Worm (Caenorhabditis elegans) whole organism, L3 larva: Measurements from ENCODE around the gene F33G12.7.
A peak's percentile ranks its signal among the peaks of the same experiment; 100 is the strongest.

Experiments used
- R02D3.7 ChIP-seq: fragments of 150-350 bp; optimal IDR thresholded peaks from 2 replicates; lab custom pipeline; 2014; ENCODE audit warnings: missing biosample characterization, missing genetic modification characterization
- ZK546.5 ChIP-seq: sonication (generic microtip); optimal IDR thresholded peaks from 2 replicates; lab custom pipeline; 2017; ENCODE audit warnings: missing biosample characterization, missing genetic modification characterization
- aly-2 ChIP-seq: fragments of 150-350 bp; optimal IDR thresholded peaks from 2 replicates; lab custom pipeline; 2014; ENCODE audit warnings: missing biosample characterization, missing genetic modification characterization
- ama-1 ChIP-seq: fragments of 150-350 bp; optimal IDR thresholded peaks from 2 replicates; lab custom pipeline; 2018
- ceh-16 ChIP-seq: sonication (generic microtip); optimal IDR thresholded peaks from 2 replicates; lab custom pipeline; 2017; ENCODE audit warnings: missing biosample characterization, missing genetic modification characterization
- ceh-28 ChIP-seq: fragments of 150-350 bp; optimal IDR thresholded peaks from 2 replicates; lab custom pipeline; 2014; ENCODE audit warnings: missing biosample characterization, missing genetic modification reagents, missing genetic modification characterization
- ceh-82 ChIP-seq: fragments of 150-350 bp; optimal IDR thresholded peaks from 2 replicates; lab custom pipeline; 2014; ENCODE audit warnings: missing biosample characterization, missing genetic modification characterization
- ceh-9 ChIP-seq: sonication (generic microtip); optimal IDR thresholded peaks from 2 replicates; lab custom pipeline; 2018; ENCODE audit warnings: missing biosample characterization, missing genetic modification characterization
- egl-27 ChIP-seq: sonication (generic microtip); optimal IDR thresholded peaks from 4 replicates; lab custom pipeline; 2017; ENCODE audit warnings: missing biosample characterization, missing genetic modification reagents, missing genetic modification characterization
- egl-5 ChIP-seq: fragments of 150-350 bp; optimal IDR thresholded peaks from 2 replicates; lab custom pipeline; 2017; ENCODE audit warnings: missing biosample characterization, missing genetic modification reagents, missing genetic modification characterization, inconsistent platforms
- elt-2 ChIP-seq: sonication (generic microtip); optimal IDR thresholded peaks from 2 replicates; lab custom pipeline; 2016; ENCODE audit warnings: missing genetic modification reagents, mild to moderate bottlenecking, missing genetic modification characterization, missing compliant biosample characterization
- elt-3 ChIP-seq, 3 experiments: fragments of 150-350 bp in 1 of 3; sonication (generic microtip) in 2 of 3; optimal IDR thresholded peaks; 2 replicates in 2 of 3; 4 replicates in 1 of 3; lab custom pipeline; 2014 to 2017; ENCODE audit warnings: missing biosample characterization in 3 of 3, missing genetic modification characterization in 3 of 3
- eor-1 ChIP-seq, 2 experiments: fragments of 150-350 bp; optimal IDR thresholded peaks; 2 replicates each; lab custom pipeline; 2014 to 2018; ENCODE audit warnings: missing biosample characterization in 2 of 2, missing genetic modification characterization in 2 of 2
- fkh-10 ChIP-seq: sonication (generic microtip); optimal IDR thresholded peaks from 2 replicates; lab custom pipeline; 2017; ENCODE audit warnings: missing biosample characterization, missing genetic modification reagents, missing genetic modification characterization
- fos-1 ChIP-seq: fragments of 150-350 bp; optimal IDR thresholded peaks from 2 replicates; lab custom pipeline; 2014; ENCODE audit warnings: missing biosample characterization, missing genetic modification characterization
- hmg-11 ChIP-seq: sonication (generic microtip); optimal IDR thresholded peaks from 2 replicates; lab custom pipeline; 2016; ENCODE audit warnings: missing genetic modification characterization, missing compliant biosample characterization
- jun-1 ChIP-seq: fragments of 150-350 bp; optimal IDR thresholded peaks from 2 replicates; lab custom pipeline; 2014; ENCODE audit warnings: missing biosample characterization, missing genetic modification reagents, missing genetic modification characterization
- lin-39 ChIP-seq: fragments of 150-350 bp; optimal IDR thresholded peaks from 2 replicates; lab custom pipeline; 2018; ENCODE audit warnings: missing biosample characterization, missing genetic modification reagents, missing genetic modification characterization
- lsy-12 ChIP-seq: sonication (generic microtip); optimal IDR thresholded peaks from 2 replicates; lab custom pipeline; 2016; ENCODE audit warnings: mild to moderate bottlenecking, missing genetic modification characterization, missing compliant biosample characterization
- mdl-1 ChIP-seq: fragments of 150-350 bp; optimal IDR thresholded peaks from 2 replicates; lab custom pipeline; 2014; ENCODE audit warnings: missing biosample characterization, missing genetic modification characterization
- mml-1 ChIP-seq: fragments of 150-350 bp; sonication (generic microtip); optimal IDR thresholded peaks from 3 replicates; lab custom pipeline; 2014; ENCODE audit warnings: missing biosample characterization, missing genetic modification characterization
- nhr-11 ChIP-seq: fragments of 150-350 bp; optimal IDR thresholded peaks from 2 replicates; lab custom pipeline; 2014; ENCODE audit warnings: missing biosample characterization, missing genetic modification characterization
- nhr-12 ChIP-seq: fragments of 150-350 bp; optimal IDR thresholded peaks from 2 replicates; lab custom pipeline; 2014; ENCODE audit warnings: missing biosample characterization, missing genetic modification characterization
- nhr-23 ChIP-seq: fragments of 150-350 bp; optimal IDR thresholded peaks from 2 replicates; lab custom pipeline; 2014; ENCODE audit warnings: missing biosample characterization, missing genetic modification reagents, missing genetic modification characterization
- nhr-237 ChIP-seq: fragments of 150-350 bp; optimal IDR thresholded peaks from 2 replicates; lab custom pipeline; 2014; ENCODE audit warnings: missing biosample characterization, missing genetic modification characterization
- nhr-25 ChIP-seq: sonication (generic microtip); optimal IDR thresholded peaks from 2 replicates; lab custom pipeline; 2017; ENCODE audit warnings: missing biosample characterization, missing genetic modification characterization
- nhr-28 ChIP-seq: fragments of 150-350 bp; optimal IDR thresholded peaks from 2 replicates; lab custom pipeline; 2014; ENCODE audit warnings: missing biosample characterization, missing genetic modification characterization
- nhr-43 ChIP-seq: sonication (generic microtip); optimal IDR thresholded peaks from 2 replicates; lab custom pipeline; 2016; ENCODE audit warnings: mild to moderate bottlenecking, missing genetic modification characterization, missing compliant biosample characterization; ENCODE audit not compliant: poor library complexity, severe bottlenecking
- nhr-67 ChIP-seq: fragments of 150-350 bp; optimal IDR thresholded peaks from 2 replicates; lab custom pipeline; 2014; ENCODE audit warnings: missing biosample characterization, missing genetic modification characterization
- nhr-76 ChIP-seq: fragments of 150-350 bp; sonication (generic microtip); optimal IDR thresholded peaks from 5 replicates; lab custom pipeline; 2014; ENCODE audit warnings: missing biosample characterization, missing genetic modification characterization
- pha-4 ChIP-seq: fragments of 150-350 bp; optimal IDR thresholded peaks from 2 replicates; lab custom pipeline; 2014; ENCODE audit warnings: missing biosample characterization, missing genetic modification reagents, missing genetic modification characterization
- pqm-1 ChIP-seq: fragments of 150-350 bp; optimal IDR thresholded peaks from 2 replicates; lab custom pipeline; 2017; ENCODE audit warnings: missing biosample characterization, missing genetic modification characterization, inconsistent platforms
- sea-2 ChIP-seq: fragments of 150-350 bp; sonication (generic microtip); optimal IDR thresholded peaks from 4 replicates; lab custom pipeline; 2014; ENCODE audit warnings: missing biosample characterization, missing genetic modification reagents, missing genetic modification characterization
- snpc-4 ChIP-seq: fragments of 150-350 bp; optimal IDR thresholded peaks from 2 replicates; lab custom pipeline; 2014; ENCODE audit warnings: missing biosample characterization, missing genetic modification characterization
- tbx-2 ChIP-seq: sonication (generic microtip); optimal IDR thresholded peaks from 2 replicates; lab custom pipeline; 2016; ENCODE audit warnings: mild to moderate bottlenecking, missing genetic modification characterization, missing compliant biosample characterization
- unc-39 ChIP-seq: sonication (generic microtip); optimal IDR thresholded peaks from 4 replicates; lab custom pipeline; 2017; ENCODE audit warnings: missing biosample characterization, missing genetic modification characterization
- unc-62 ChIP-seq: fragments of 150-350 bp; sonication (generic microtip); optimal IDR thresholded peaks from 4 replicates; lab custom pipeline; 2014; ENCODE audit warnings: missing biosample characterization, missing genetic modification reagents, missing genetic modification characterization
- ztf-4 ChIP-seq: fragments of 150-350 bp; optimal IDR thresholded peaks from 2 replicates; lab custom pipeline; 2014; ENCODE audit warnings: missing biosample characterization, missing genetic modification characterization

The F33G12.7 gene

DNA sequence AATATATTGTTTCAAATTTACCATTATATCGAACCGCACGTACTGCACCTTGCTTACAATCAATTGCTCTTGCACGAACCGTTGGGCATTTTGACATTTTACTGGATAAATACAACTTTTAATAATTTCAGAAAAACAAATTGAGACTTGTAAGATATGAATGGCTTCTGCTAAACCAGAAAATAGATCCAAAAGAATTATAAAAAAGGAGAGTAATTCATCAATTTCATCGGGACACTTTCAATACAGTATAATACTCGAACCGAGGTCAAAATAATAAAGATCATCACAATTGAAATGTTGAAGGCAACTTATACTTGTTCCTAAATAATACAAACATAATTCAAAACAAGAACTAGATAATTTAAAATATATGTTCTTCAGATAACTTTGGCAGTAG is 8.9 kb downstream of the F33G12.7 start, which contains the start of gene wdr-83:
wdr-83 (minus strand) TSS at position 101 of the 400 bp plus-strand sequence.
- no peak for TF ChIP-seq ama-1 (lab: Kevin White, UChicago)
- no peak for TF ChIP-seq R02D3.7 (tag; lab: Kevin White, UChicago)
- no peak for TF ChIP-seq nhr-11 (tag; lab: Kevin White, UChicago)
- no peak for TF ChIP-seq ZK546.5 (tag; lab: Kevin White, UChicago)
- no peak for TF ChIP-seq mml-1 (tag; lab: Kevin White, UChicago)
- no peak for TF ChIP-seq unc-39 (tag; lab: Kevin White, UChicago)
- no peak for TF ChIP-seq nhr-43 (tag; lab: Kevin White, UChicago)
- no peak for TF ChIP-seq elt-3 (tag; optimal IDR thresholded peaks at IDR 0.05; lab: Kevin White, UChicago)
- TF ChIP-seq nhr-12 (tag; lab: Kevin White, UChicago): no peak
- no peak for TF ChIP-seq lin-39 (tag; lab: Kevin White, UChicago)
- no peak for TF ChIP-seq nhr-23
- no peak for TF ChIP-seq eor-1 (tag; optimal IDR thresholded peaks at IDR 0.05; lab: Kevin White, UChicago)
- TF ChIP-seq snpc-4 (tag; lab: Kevin White, UChicago): no peak
- no peak for TF ChIP-seq nhr-67 (tag; lab: Kevin White, UChicago)
- no peak for TF ChIP-seq ceh-16 (tag; lab: Kevin White, UChicago)
- TF ChIP-seq sea-2 (GFP tag; lab: Kevin White, UChicago): no peak
- TF ChIP-seq nhr-76 (tag; lab: Kevin White, UChicago): no peak
- no peak for TF ChIP-seq ceh-9 (tag; lab: Kevin White, UChicago)
- TF ChIP-seq egl-5 (tag; lab: Kevin White, UChicago): no peak
- no peak for TF ChIP-seq lsy-12

DNA sequence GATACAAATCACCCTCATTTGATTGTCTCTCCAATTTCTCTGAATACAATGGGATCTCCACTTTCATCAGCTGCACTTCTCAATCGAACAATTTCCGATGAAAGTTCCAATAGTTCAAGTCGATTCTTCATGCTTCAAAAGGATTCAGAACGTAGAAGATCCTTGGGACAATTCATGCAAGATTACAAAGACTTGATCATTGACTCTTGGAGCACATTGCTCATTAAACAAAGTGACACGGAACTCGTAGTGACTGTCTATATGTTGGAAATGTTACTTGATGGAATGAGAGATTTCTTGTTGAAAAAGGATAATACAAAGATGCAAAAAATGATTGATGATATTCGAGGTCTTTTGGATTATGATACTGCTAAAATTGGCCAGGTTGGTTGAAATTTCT is 12.5 kb downstream of the F33G12.7 start:
- TF ChIP-seq ceh-28 (tag; lab: Kevin White, UChicago): no peak
- no peak for TF ChIP-seq elt-3 (tag; optimal IDR thresholded peaks at IDR 0.05; lab: Kevin White, UChicago)
- no peak for TF ChIP-seq unc-62 (GFP tag; lab: Kevin White, UChicago)
- TF ChIP-seq ztf-4 (tag; lab: Kevin White, UChicago): no peak
- TF ChIP-seq aly-2 (tag; lab: Kevin White, UChicago): no peak
- no peak for TF ChIP-seq fos-1 (tag; lab: Kevin White, UChicago)
- TF ChIP-seq nhr-25 (tag; lab: Kevin White, UChicago): no peak
- TF ChIP-seq elt-2 (tag; lab: Kevin White, UChicago): no peak
- TF ChIP-seq nhr-28 (tag; lab: Kevin White, UChicago): no peak
- TF ChIP-seq mdl-1 (tag; lab: Kevin White, UChicago): no peak
- TF ChIP-seq nhr-43 (tag; lab: Kevin White, UChicago): no peak
- TF ChIP-seq nhr-12 (tag; lab: Kevin White, UChicago): no peak
- TF ChIP-seq fkh-10 (GFP tag; lab: Kevin White, UChicago): no peak
- TF ChIP-seq hmg-11: no peak
- no peak for TF ChIP-seq nhr-23
- no peak for TF ChIP-seq egl-5 (tag; lab: Kevin White, UChicago)
- no peak for TF ChIP-seq tbx-2
- TF ChIP-seq pha-4 (tag; lab: Kevin White, UChicago): no peak
- no peak for TF ChIP-seq ceh-9 (tag; lab: Kevin White, UChicago)
- TF ChIP-seq egl-27 (tag; lab: Kevin White, UChicago): no peak

DNA sequence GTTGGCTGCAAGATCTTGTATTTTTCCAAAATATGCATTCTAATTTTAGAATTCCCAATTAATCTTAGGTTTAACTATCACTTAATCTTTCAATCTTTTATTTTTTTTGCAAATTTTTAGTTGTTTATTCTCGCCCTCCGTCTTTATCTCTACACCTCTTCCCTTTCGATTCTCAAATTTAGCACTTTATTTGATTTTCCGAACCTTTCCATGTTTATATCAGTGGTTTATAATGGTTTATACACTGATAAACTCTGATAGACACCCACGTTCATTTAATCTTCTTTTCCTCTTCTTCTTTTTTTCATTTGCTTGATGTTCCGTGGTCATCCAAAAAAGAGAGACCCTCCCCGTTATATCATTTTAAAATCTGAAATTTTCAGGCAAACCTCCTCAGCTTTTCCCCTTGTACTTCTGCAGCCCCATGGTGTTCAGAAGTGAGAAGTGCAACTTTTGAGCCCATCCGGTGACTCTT is 18.1 kb downstream of the F33G12.7 start, which contains the start of the genes nsy-1 and F59A6.13:
nsy-1 (plus strand) TSS at position 377 of the 475 bp plus-strand sequence.
F59A6.13 (plus strand) TSS at position 425 of the 475 bp plus-strand sequence.
- no peak for TF ChIP-seq jun-1
- no peak for TF ChIP-seq nhr-11 (tag; lab: Kevin White, UChicago)
- TF ChIP-seq elt-3 (tag; optimal IDR thresholded peaks at IDR 0.05; lab: Kevin White, UChicago): no peak
- no peak for TF ChIP-seq ama-1 (lab: Kevin White, UChicago)
- TF ChIP-seq ceh-9 (tag; lab: Kevin White, UChicago): no peak
- no peak for TF ChIP-seq nhr-237 (tag; lab: Kevin White, UChicago)
- TF ChIP-seq pqm-1 (tag; lab: Kevin White, UChicago): peak; percentile 60
- no peak for TF ChIP-seq nhr-25 (tag; lab: Kevin White, UChicago)
- TF ChIP-seq pha-4 (tag; lab: Kevin White, UChicago): peak; percentile 11
- peak; percentile 98 for TF ChIP-seq elt-2 (tag; lab: Kevin White, UChicago)
- no peak for TF ChIP-seq ceh-82 (tag; lab: Kevin White, UChicago)
- TF ChIP-seq ceh-16 (tag; lab: Kevin White, UChicago): no peak
- TF ChIP-seq nhr-28 (tag; lab: Kevin White, UChicago): no peak
